Worm (Caenorhabditis elegans) whole organism, midembryonic: Measurements from ENCODE around the gene F14D7.2.

Experiments
- T22C8.4 ChIP-seq: fragments of 200-800 bp; sonication (Bioruptor generic); IDR thresholded peaks from 2 replicates; pipeline ENCODE4 v1.3.6; 2022; ENCODE audit warnings: missing genetic modification characterization, missing compliant biosample characterization
- cog-1 ChIP-seq: sonication (generic microtip); optimal IDR thresholded peaks from 2 replicates; lab custom pipeline; 2016; ENCODE audit warnings: missing genetic modification characterization, missing compliant biosample characterization
- flt-1 ChIP-seq: fragments of 200-800 bp; sonication (Bioruptor generic); IDR thresholded peaks from 2 replicates; pipeline ENCODE4 v1.3.6; 2022; ENCODE audit warnings: missing genetic modification characterization, missing compliant biosample characterization
- klf-2 ChIP-seq: fragments of 200-800 bp; sonication (Bioruptor generic); conservative IDR thresholded peaks from 2 replicates; pipeline ENCODE4 v1.3.6; 2022; ENCODE audit warnings: missing genetic modification reagents, missing genetic modification characterization, missing compliant biosample characterization
- med-1 ChIP-seq: sonication (generic microtip); optimal IDR thresholded peaks from 2 replicates; lab custom pipeline; 2017; ENCODE audit warnings: missing genetic modification characterization, mild to moderate bottlenecking, missing compliant biosample characterization, antibody characterized with exemption, missing genetic modification reagents; ENCODE audit not compliant: insufficient read depth
- ref-1 ChIP-seq: fragments of 200-800 bp; sonication (Bioruptor generic); conservative IDR thresholded peaks from 2 replicates; pipeline ENCODE4 v1.3.6; 2022; ENCODE audit warnings: missing genetic modification reagents, missing genetic modification characterization, missing compliant biosample characterization
- tab-1 ChIP-seq: fragments of 200-800 bp; sonication (Bioruptor generic); IDR thresholded peaks from 2 replicates; pipeline ENCODE4 v1.3.6; 2022; ENCODE audit warnings: missing genetic modification characterization, missing compliant biosample characterization
- ztf-23 ChIP-seq: fragments of 200-800 bp; sonication (Bioruptor generic); IDR thresholded peaks from 2 replicates; pipeline ENCODE4 v1.3.6; 2022; ENCODE audit warnings: missing genetic modification reagents, missing genetic modification characterization, missing compliant biosample characterization
- ztf-29 ChIP-seq: fragments of 200-800 bp; sonication (Bioruptor generic); IDR thresholded peaks from 2 replicates; pipeline ENCODE4 v1.3.6; 2022; ENCODE audit warnings: missing genetic modification reagents, missing genetic modification characterization, missing compliant biosample characterization

Gene F14D7.2

ce11 chrV:14324502-14325467, 31.3 kb upstream of the F14D7.2 start, which contains the start of the genes F47B8.4 and F47B8.18:
F47B8.4 (minus strand) TSS chrV:14324673.
F47B8.18 (minus strand) TSS chrV:14325464.
- no peak for TF ChIP-seq tab-1 (GFP tag; lab: Robert Waterston, UW)
- no peak for TF ChIP-seq med-1 (GFP tag; lab: Kevin White, UChicago)
- no peak for TF ChIP-seq T22C8.4 (GFP tag; lab: Robert Waterston, UW)
- TF ChIP-seq cog-1 (tag; lab: Kevin White, UChicago) = no peak
- no peak for TF ChIP-seq klf-2
- TF ChIP-seq ref-1 = no peak
- TF ChIP-seq ztf-29 (GFP tag; lab: Robert Waterston, UW) = no peak
- no peak for TF ChIP-seq ztf-23 (GFP tag; lab: Robert Waterston, UW)
- TF ChIP-seq flt-1 (GFP tag; lab: Robert Waterston, UW) = no peak

ce11 chrV:14322743-14323142, 29.2 kb upstream of the F14D7.2 start, which contains the start of gene F47B8.3:
F47B8.3 (minus strand) TSS chrV:14323003.
- TF ChIP-seq ref-1 (no peak), T22C8.4 (GFP tag; lab: Robert Waterston, UW) (no peak), ztf-23 (GFP tag; lab: Robert Waterston, UW) (no peak), flt-1 (GFP tag; lab: Robert Waterston, UW) (no peak), klf-2 (no peak), med-1 (GFP tag; lab: Kevin White, UChicago) (no peak), ztf-29 (GFP tag; lab: Robert Waterston, UW) (no peak), cog-1 (tag; lab: Kevin White, UChicago) (no peak), tab-1 (GFP tag; lab: Robert Waterston, UW) (no peak)

ce11 chrV:14320730-14321319, 27.3 kb upstream of the F14D7.2 start:
- no peak for TF ChIP-seq ztf-23 (GFP tag; lab: Robert Waterston, UW)
- no peak for TF ChIP-seq med-1 (GFP tag; lab: Kevin White, UChicago)
- TF ChIP-seq T22C8.4 (GFP tag; lab: Robert Waterston, UW) = no peak
- no peak for TF ChIP-seq cog-1 (tag; lab: Kevin White, UChicago)
- TF ChIP-seq tab-1 (GFP tag; lab: Robert Waterston, UW) = no peak
- TF ChIP-seq ztf-29 (GFP tag; lab: Robert Waterston, UW) = no peak
- TF ChIP-seq ref-1 = no peak

ce11 chrV:14320246-14320645, 26.7 kb upstream of the F14D7.2 start, which contains the start of gene F47B8.14:
F47B8.14 (plus strand) TSS chrV:14320546.
- TF ChIP-seq flt-1 (GFP tag; lab: Robert Waterston, UW) (no peak), ztf-29 (GFP tag; lab: Robert Waterston, UW) (no peak), tab-1 (GFP tag; lab: Robert Waterston, UW) (no peak), ztf-23 (GFP tag; lab: Robert Waterston, UW) (no peak), cog-1 (tag; lab: Kevin White, UChicago) (no peak), T22C8.4 (GFP tag; lab: Robert Waterston, UW) (no peak), klf-2 (no peak), med-1 (GFP tag; lab: Kevin White, UChicago) (no peak), ref-1 (no peak)

ce11 chrV:14319101-14319781, 25.7 kb upstream of the F14D7.2 start, which contains the start of gene F47B8.13:
F47B8.13 (minus strand) TSS chrV:14319731.
- TF ChIP-seq klf-2 (no peak), tab-1 (GFP tag; lab: Robert Waterston, UW) (no peak), ztf-23 (GFP tag; lab: Robert Waterston, UW) (no peak), ref-1 (no peak), flt-1 (GFP tag; lab: Robert Waterston, UW) (no peak), cog-1 (tag; lab: Kevin White, UChicago) (no peak)

- TF ChIP-seq ztf-29 (GFP tag; lab: Robert Waterston, UW) (no peak), tab-1 (GFP tag; lab: Robert Waterston, UW) (no peak), flt-1 (GFP tag; lab: Robert Waterston, UW) (no peak), ztf-23 (GFP tag; lab: Robert Waterston, UW) (no peak), ref-1 (no peak), cog-1 (tag; lab: Kevin White, UChicago) (no peak), T22C8.4 (GFP tag; lab: Robert Waterston, UW) (no peak)
Observed at ce11 chrV:14317621-14318020, 24.1 kb upstream of the F14D7.2 start.

- no peak for TF ChIP-seq med-1 (GFP tag; lab: Kevin White, UChicago)
- TF ChIP-seq flt-1 (GFP tag; lab: Robert Waterston, UW) = no peak
- no peak for TF ChIP-seq ref-1
- no peak for TF ChIP-seq ztf-23 (GFP tag; lab: Robert Waterston, UW)
- no peak for TF ChIP-seq ztf-29 (GFP tag; lab: Robert Waterston, UW)
- TF ChIP-seq klf-2 = no peak
- TF ChIP-seq T22C8.4 (GFP tag; lab: Robert Waterston, UW) = no peak
- TF ChIP-seq tab-1 (GFP tag; lab: Robert Waterston, UW) = no peak
- TF ChIP-seq cog-1 (tag; lab: Kevin White, UChicago) = no peak
Observed at ce11 chrV:14317204-14317603, 23.7 kb upstream of the F14D7.2 start.

ce11 chrV:14316525-14316924, 23.0 kb upstream of the F14D7.2 start, which contains the start of gene F47B8.2:
F47B8.2 (minus strand) TSS chrV:14316625.
- TF ChIP-seq flt-1 (GFP tag; lab: Robert Waterston, UW) (no peak), ztf-23 (GFP tag; lab: Robert Waterston, UW) (no peak), ref-1 (no peak), med-1 (GFP tag; lab: Kevin White, UChicago) (no peak), ztf-29 (GFP tag; lab: Robert Waterston, UW) (no peak), klf-2 (no peak), tab-1 (GFP tag; lab: Robert Waterston, UW) (no peak), T22C8.4 (GFP tag; lab: Robert Waterston, UW) (no peak), cog-1 (tag; lab: Kevin White, UChicago) (no peak)
